Fruit fly (Drosophila melanogaster): ENCODE results near the gene inaF-A.

Gene inaF-A

DNA sequence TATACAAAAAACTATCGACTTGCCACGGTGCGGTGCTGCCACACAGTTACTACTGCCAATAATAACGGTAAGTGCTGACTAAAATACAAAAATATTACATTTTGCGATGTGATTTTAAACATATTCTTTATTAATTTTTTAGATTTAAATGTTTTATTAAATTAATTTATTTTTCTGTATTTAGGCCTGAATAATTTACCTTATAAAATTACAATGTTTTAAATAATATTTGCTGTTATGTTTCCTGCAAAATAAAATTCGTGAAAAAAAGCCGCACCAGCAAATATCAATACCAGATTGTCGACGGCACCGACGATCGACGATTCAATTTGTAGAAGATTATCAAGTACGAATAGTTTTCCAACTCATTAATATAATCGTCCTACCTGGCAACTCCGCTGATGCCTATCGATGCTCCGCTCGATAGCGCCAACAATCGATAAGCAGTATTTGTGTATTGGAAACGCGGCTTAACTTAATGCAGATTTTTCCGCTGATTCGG is 55.1 kb downstream of the inaF-A start, which contains the start of the genes Vlet and bif (continued):
- TF ChIP-seq btn (GFP tag; optimal IDR thresholded peaks at IDR 0.05), result no peak
- TF ChIP-seq CG4730 (GFP tag; IDR thresholded peaks at IDR 0.05), result no peak
- peak; percentile 0 for TF ChIP-seq fu2 (GFP tag; optimal IDR thresholded peaks at IDR 0.05)
- peak; percentile 41 for TF ChIP-seq CG12155 (GFP tag; optimal IDR thresholded peaks at IDR 0.05)
- peak; percentile 51 for TF ChIP-seq CG10147 (GFP tag; optimal IDR thresholded peaks at IDR 0.05)
- no peak for TF ChIP-seq pb (GFP tag; optimal IDR thresholded peaks at IDR 0.05)
- TF ChIP-seq CG1529 (GFP tag; optimal IDR thresholded peaks at IDR 0.05), result peak; percentile 25
- TF ChIP-seq CoRest (tag; optimal IDR thresholded peaks at IDR 0.05), result peak; percentile 85
- TF ChIP-seq Dip3 (GFP tag; optimal IDR thresholded peaks at IDR 0.05), result peak; percentile 11
- TF ChIP-seq zen2 (GFP tag; IDR thresholded peaks at IDR 0.05; ENCODE audit: partially characterized antibody), result no peak
- TF ChIP-seq NC2β (GFP tag; optimal IDR thresholded peaks at IDR 0.05), result peak; percentile 2
- TF ChIP-seq CG4707 (GFP tag; optimal IDR thresholded peaks at IDR 0.05), result no peak
- TF ChIP-seq Med (GFP tag), result peak; percentile 85
- no peak for TF ChIP-seq CG31365 (tag; optimal IDR thresholded peaks at IDR 0.05)
- TF ChIP-seq CG14050 (GFP tag; IDR thresholded peaks at IDR 0.05), result no peak
- peak; percentile 59 for TF ChIP-seq Ssrp (tag; optimal IDR thresholded peaks at IDR 0.05)
- peak; percentile 53 for TF ChIP-seq HLH54F (GFP tag; optimal IDR thresholded peaks at IDR 0.05)
- peak; percentile 41 for TF ChIP-seq CG12104 (GFP tag; optimal IDR thresholded peaks at IDR 0.05)
- TF ChIP-seq CG12942 (GFP tag; optimal IDR thresholded peaks at IDR 0.05), result peak; percentile 47
- TF ChIP-seq gem (tag; optimal IDR thresholded peaks at IDR 0.05), result peak; percentile 82
- no peak for TF ChIP-seq D (optimal IDR thresholded peaks at IDR 0.05)
- TF ChIP-seq D (GFP tag; optimal IDR thresholded peaks at IDR 0.05), result peak; percentile 44
- TF ChIP-seq CG10462 (GFP tag; optimal IDR thresholded peaks at IDR 0.05), result peak; percentile 44
- TF ChIP-seq CG1602 (GFP tag; optimal IDR thresholded peaks at IDR 0.05), result peak; percentile 52
- TF ChIP-seq Meics (GFP tag; optimal IDR thresholded peaks at IDR 0.05), result peak; percentile 76
- TF ChIP-seq CG6272 (GFP tag; IDR thresholded peaks at IDR 0.05), result peak; percentile 31; the same call in 1 of the 2 replicates
- no peak for TF ChIP-seq CG43689 (GFP tag; IDR thresholded peaks at IDR 0.05)
- TF ChIP-seq CG15601 (tag; optimal IDR thresholded peaks at IDR 0.05), result peak; percentile 45
- TF ChIP-seq bigmax (GFP tag; optimal IDR thresholded peaks at IDR 0.05), result no peak
- TF ChIP-seq Poxn (GFP tag; IDR thresholded peaks at IDR 0.05), result no peak
- peak; percentile 56 for TF ChIP-seq CG4424 (GFP tag; optimal IDR thresholded peaks at IDR 0.05)
- TF ChIP-seq Abd-B (GFP tag; optimal IDR thresholded peaks at IDR 0.05), result peak; percentile 69
- TF ChIP-seq odd (GFP tag; optimal IDR thresholded peaks at IDR 0.05), result no peak
- no peak for TF ChIP-seq aop (GFP tag; IDR thresholded peaks at IDR 0.05)

Data from whole organism, embryonic.